Worm (Caenorhabditis elegans): ENCODE data around the gene sly-1.
A peak's percentile ranks its signal among the peaks of the same experiment; 100 is the strongest.

sly-1 gene

DNA sequence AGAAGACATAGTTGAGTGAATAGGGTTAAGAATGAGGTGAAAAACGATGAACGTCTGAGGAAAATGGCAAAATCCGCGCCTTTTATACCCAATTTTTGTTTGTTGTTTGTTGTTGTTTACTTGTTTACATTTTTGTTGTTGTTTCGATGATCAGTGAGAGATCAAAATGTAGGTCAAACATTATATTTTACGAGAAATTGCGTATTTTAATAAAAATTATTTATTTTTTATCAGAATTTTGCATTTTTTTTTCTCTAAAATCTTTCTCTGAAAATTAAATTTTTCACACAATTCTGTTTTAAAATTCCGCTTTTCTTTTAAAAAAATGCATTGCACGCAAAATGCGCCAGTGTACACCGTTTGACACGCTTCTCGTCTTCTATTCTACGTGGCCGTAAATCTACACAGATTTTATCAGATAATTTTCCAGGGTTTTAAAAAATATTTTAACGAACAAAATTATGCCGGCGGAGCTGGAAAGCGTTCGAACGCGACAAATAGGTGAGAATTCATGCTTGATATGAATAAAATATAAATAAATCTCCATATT, at the start of gene sly-1, which contains the start of gene sip-1:
TSS of gene sly-1 (plus strand) at position 360 of the 550 bp plus-strand sequence.
TSS of gene sip-1 (minus strand) at position 103 of the 550 bp plus-strand sequence.
- TF ChIP-seq ets-4 (GFP tag; optimal IDR thresholded peaks at IDR 0.05) (no peak), nhr-90 (tag; optimal IDR thresholded peaks at IDR 0.05) (no peak), attf-5 (GFP tag; optimal IDR thresholded peaks at IDR 0.05) (peak; percentile 66), rcor-1 (GFP tag; IDR thresholded peaks at IDR 0.05) (0 out of 2 replicates have a peak, but pooled peaks have one; percentile 23), B0019.2 (GFP tag; conservative IDR thresholded peaks at IDR 0.05) (peak; percentile 80; the same call in 1 of the 2 replicates), T07F8.4 (tag; optimal IDR thresholded peaks at IDR 0.05) (no peak), mcd-1 (GFP tag; IDR thresholded peaks at IDR 0.05) (peak; percentile 86), B0336.3 (GFP tag; IDR thresholded peaks at IDR 0.05) (no peak), nhr-80 (tag; optimal IDR thresholded peaks at IDR 0.05) (peak; percentile 19), cebp-1 (GFP tag; IDR thresholded peaks at IDR 0.05) (no peak), cebp-1 (tag; optimal IDR thresholded peaks at IDR 0.05) (peak; percentile 25), lsl-1 (GFP tag; optimal IDR thresholded peaks at IDR 0.05) (peak; percentile 66), Y53G8AR.9 (GFP tag; conservative IDR thresholded peaks at IDR 0.05) (no peak), ceh-91 (GFP tag; IDR thresholded peaks at IDR 0.05) (peak; percentile 87), F23B12.7 (tag; optimal IDR thresholded peaks at IDR 0.05; ENCODE audit: insufficient read depth) (peak; percentile 48), snpc-1.1 (tag; optimal IDR thresholded peaks at IDR 0.05; ENCODE audit: insufficient read depth) (peak; percentile 25), K11D2.4 (GFP tag; IDR thresholded peaks at IDR 0.05) (peak; percentile 31; the same call in 1 of the 2 replicates), madf-6 (GFP tag; IDR thresholded peaks at IDR 0.05) (peak; percentile 91), snpc-4 (GFP tag; optimal IDR thresholded peaks at IDR 0.05) (no peak), snpc-4 (tag; optimal IDR thresholded peaks at IDR 0.05) (peak in 2 of 4 experiments; percentile 13 to 68), F10E7.11 (tag; optimal IDR thresholded peaks at IDR 0.05) (no peak), F49E8.2 (tag; optimal IDR thresholded peaks at IDR 0.05; ENCODE audit: insufficient read depth) (no peak), efl-1 (GFP tag; optimal IDR thresholded peaks at IDR 0.05) (peak; percentile 84), snpc-1.3 (tag; optimal IDR thresholded peaks at IDR 0.05; ENCODE audit: insufficient read depth) (peak; percentile 16), gei-17 (GFP tag; optimal IDR thresholded peaks at IDR 0.05) (no peak), hsf-1 (GFP tag; IDR thresholded peaks at IDR 0.05) (peak; percentile 74; the same call in 1 of the 2 replicates), tbp1 (GFP tag; optimal IDR thresholded peaks at IDR 0.05) (peak; percentile 40), madf-8 (GFP tag; conservative IDR thresholded peaks at IDR 0.05) (peak; percentile 54; the same call in 1 of the 2 replicates), sea-2 (GFP tag; IDR thresholded peaks at IDR 0.05) (no peak), F33H1.4 (GFP tag; IDR thresholded peaks at IDR 0.05) (peak; percentile 63), xnd-1 (tag; optimal IDR thresholded peaks at IDR 0.05) (peak; percentile 78), dpl-1 (GFP tag; optimal IDR thresholded peaks at IDR 0.05) (peak; percentile 66), ceh-100 (GFP tag; IDR thresholded peaks at IDR 0.05) (0 out of 2 replicates have a peak, but pooled peaks have one; percentile 16), B0035.1 (tag; optimal IDR thresholded peaks at IDR 0.05) (no peak), lin-54 (GFP tag; optimal IDR thresholded peaks at IDR 0.05) (peak; percentile 72), lin-40 (tag; optimal IDR thresholded peaks at IDR 0.05) (peak; percentile 82), tlf-1 (GFP tag; optimal IDR thresholded peaks at IDR 0.05) (peak; percentile 12), B0261.1 (tag; optimal IDR thresholded peaks at IDR 0.05) (no peak), Y67H2A.10 (GFP tag; conservative IDR thresholded peaks at IDR 0.05) (no peak), let-607 (tag; optimal IDR thresholded peaks at IDR 0.05) (peak; percentile 32 to 84), D2030.7 (GFP tag; IDR thresholded peaks at IDR 0.05) (peak; percentile 81), lin-35 (GFP tag; optimal IDR thresholded peaks at IDR 0.05) (peak in 1 of 3 experiments; percentile 84), ztf-18 (tag; optimal IDR thresholded peaks at IDR 0.05) (peak; percentile 93), C06A6.2 (GFP tag; conservative IDR thresholded peaks at IDR 0.05) (no peak)
